Worm (Caenorhabditis elegans): Measurements from ENCODE around the gene sri-73.

sri-73 gene

DNA sequence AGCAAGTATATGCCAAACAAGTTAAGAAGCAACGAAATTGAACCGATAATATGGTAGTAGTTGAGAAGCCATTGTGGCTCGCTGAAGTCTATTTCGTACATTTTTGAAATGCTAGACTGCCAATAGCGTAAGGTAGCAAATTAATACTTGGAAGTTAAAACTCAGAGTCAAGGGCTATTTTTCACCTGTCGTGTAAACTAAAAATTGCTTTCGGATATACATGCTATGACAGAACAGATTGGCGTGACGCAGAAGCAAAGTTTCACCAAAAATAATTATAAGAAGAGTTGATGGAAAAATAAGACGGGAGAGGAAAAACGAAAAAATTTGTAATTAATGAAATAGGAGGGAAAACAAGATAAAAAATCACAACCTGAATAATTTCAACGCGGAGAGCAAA, at the start of gene sri-73:
TSS of gene sri-73 (minus strand) at position 101 of the 400 bp plus-strand sequence.
- TF ChIP-seq repo-1 (tag; optimal IDR thresholded peaks at IDR 0.05) = no peak
- no peak for TF ChIP-seq snpc-4 (GFP tag; optimal IDR thresholded peaks at IDR 0.05)
- no peak for TF ChIP-seq snpc-4 (tag; optimal IDR thresholded peaks at IDR 0.05)
- no peak for TF ChIP-seq Y53F4B.3 (GFP tag; IDR thresholded peaks at IDR 0.05)
- TF ChIP-seq F22D6.2 (tag; optimal IDR thresholded peaks at IDR 0.05) = no peak
- TF ChIP-seq madf-3 (GFP tag; IDR thresholded peaks at IDR 0.05) = no peak
- TF ChIP-seq hrde-1 (tag; optimal IDR thresholded peaks at IDR 0.05; ENCODE audit: borderline replicate concordance) = no peak
- TF ChIP-seq B0019.2 (GFP tag; conservative IDR thresholded peaks at IDR 0.05) = no peak
- no peak for TF ChIP-seq Y56A3A.18 (GFP tag; IDR thresholded peaks at IDR 0.05)
- TF ChIP-seq snpc-1.1 (tag; optimal IDR thresholded peaks at IDR 0.05; ENCODE audit: insufficient read depth) = no peak
- no peak for TF ChIP-seq ekl-4 (GFP tag; IDR thresholded peaks at IDR 0.05)

DNA sequence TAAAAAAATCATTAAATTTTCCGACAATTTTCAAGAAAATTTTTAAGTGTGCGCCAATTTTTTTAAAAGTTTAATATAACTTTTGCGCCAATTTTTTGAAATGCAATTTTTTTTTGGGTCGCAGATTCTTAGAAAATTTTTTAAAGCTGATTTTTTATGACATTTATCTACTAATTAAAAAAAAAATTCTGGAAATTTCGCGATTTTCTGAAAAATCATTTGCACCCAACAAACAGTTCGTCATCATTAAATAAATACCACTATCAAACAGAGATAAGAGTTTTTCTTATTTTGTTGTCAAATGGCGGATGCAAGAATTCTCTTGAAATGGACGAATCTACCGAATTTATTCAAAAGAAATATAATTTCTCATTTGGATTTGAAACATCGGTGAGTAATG, 49.4 kb upstream of the sri-73 start, which contains the start of gene F48G7.13:
TSS of gene F48G7.13 (plus strand) at position 301 of the 400 bp plus-strand sequence.
- TF ChIP-seq ceh-91 (GFP tag; IDR thresholded peaks at IDR 0.05) = no peak
- TF ChIP-seq aptf-2 (GFP tag; conservative IDR thresholded peaks at IDR 0.05) = no peak
- no peak for TF ChIP-seq snpc-3.4 (tag; optimal IDR thresholded peaks at IDR 0.05)
- TF ChIP-seq unc-62 (GFP tag; optimal IDR thresholded peaks at IDR 0.05) = no peak
- no peak for TF ChIP-seq ccch-3 (GFP tag; optimal IDR thresholded peaks at IDR 0.05)
- no peak for TF ChIP-seq atf-7 (tag; optimal IDR thresholded peaks at IDR 0.05)
- no peak for TF ChIP-seq Y67H2A.10 (GFP tag; conservative IDR thresholded peaks at IDR 0.05)
- TF ChIP-seq mel-28 (tag; optimal IDR thresholded peaks at IDR 0.05; ENCODE audit: borderline replicate concordance) = no peak
- no peak for TF ChIP-seq hmg-1.2 (GFP tag; IDR thresholded peaks at IDR 0.05)

DNA sequence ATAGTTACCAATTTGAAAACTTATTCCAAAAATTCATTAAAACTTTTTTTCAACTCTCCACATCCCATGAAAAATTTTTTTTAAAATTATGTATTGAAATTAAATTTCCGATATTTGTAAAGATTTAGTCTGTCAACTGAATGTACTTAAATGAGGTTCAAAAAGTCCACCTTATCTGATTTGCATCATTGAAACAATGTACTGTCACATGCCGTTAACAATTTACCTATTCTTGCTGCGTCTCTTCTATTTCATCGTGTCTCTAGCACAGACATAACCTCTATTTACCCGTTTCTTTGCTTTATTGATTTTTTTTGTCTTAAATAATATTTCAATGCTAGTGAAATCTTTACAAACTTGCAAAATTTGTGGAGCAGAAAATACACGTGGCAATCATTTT, 44.3 kb upstream of the sri-73 start, which contains the start of gene nhr-90:
TSS of gene nhr-90 (plus strand) at position 296 of the 400 bp plus-strand sequence.
- TF ChIP-seq egl-18 (GFP tag; IDR thresholded peaks at IDR 0.05) (no peak), chd-7 (tag; optimal IDR thresholded peaks at IDR 0.05) (no peak), dox-1 (GFP tag; IDR thresholded peaks at IDR 0.05) (no peak), attf-6 (GFP tag; IDR thresholded peaks at IDR 0.05) (no peak), aptf-3 (GFP tag; IDR thresholded peaks at IDR 0.05) (no peak), gei-17 (GFP tag; optimal IDR thresholded peaks at IDR 0.05) (no peak), hmg-1.2 (GFP tag; IDR thresholded peaks at IDR 0.05) (no peak), nfya-2 (GFP tag; IDR thresholded peaks at IDR 0.05) (no peak), unc-62 (GFP tag; optimal IDR thresholded peaks at IDR 0.05) (no peak), nfya-1 (tag; optimal IDR thresholded peaks at IDR 0.05; ENCODE audit: borderline replicate concordance, insufficient read depth) (no peak), lin-35 (GFP tag; optimal IDR thresholded peaks at IDR 0.05) (no peak), attf-3 (GFP tag; conservative IDR thresholded peaks at IDR 0.05) (no peak), madf-6 (GFP tag; IDR thresholded peaks at IDR 0.05) (no peak), Y79H2A.3 (GFP tag; conservative IDR thresholded peaks at IDR 0.05) (no peak), lin-26 (GFP tag; IDR thresholded peaks at IDR 0.05) (no peak)

DNA sequence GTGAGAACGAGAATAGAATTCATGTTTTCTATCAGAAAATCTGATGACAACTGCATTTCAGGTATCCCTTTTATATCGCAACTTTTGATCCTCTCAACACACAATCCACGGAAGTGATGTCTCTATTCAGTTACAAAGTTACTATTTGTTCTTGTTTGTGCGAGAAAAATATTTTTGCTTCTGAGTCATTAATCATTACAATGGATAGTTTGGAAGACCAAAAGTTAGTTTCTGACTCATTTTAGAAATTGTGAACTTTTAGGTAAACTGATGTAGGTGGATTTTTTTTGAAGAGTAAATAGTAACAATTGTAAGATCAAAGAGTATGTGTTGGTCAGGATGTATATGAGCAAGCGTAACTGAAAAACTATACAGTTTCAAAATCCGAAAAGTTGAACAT, 43.8 kb upstream of the sri-73 start, which contains the start of gene srlf-36:
TSS of gene srlf-36 (minus strand) at position 101 of the 400 bp plus-strand sequence.
- TF ChIP-seq madf-3 (GFP tag; IDR thresholded peaks at IDR 0.05) (no peak), mcd-1 (GFP tag; IDR thresholded peaks at IDR 0.05) (no peak), F52B5.7 (tag; optimal IDR thresholded peaks at IDR 0.05) (no peak), ceh-91 (GFP tag; IDR thresholded peaks at IDR 0.05) (no peak), bed-1 (GFP tag; IDR thresholded peaks at IDR 0.05) (no peak), lsy-27 (tag; optimal IDR thresholded peaks at IDR 0.05; ENCODE audit: borderline replicate concordance, insufficient read depth) (no peak)

All from whole organism, young adult.